Fruit fly (Drosophila melanogaster): ENCODE measurements around the gene CrebA.

CrebA gene

dm6 chr3L:15553993-15554644 is 18.9 kb downstream of the CrebA start, which contains the start of gene AGO2 (continued):
- peak; percentile 29 for TF ChIP-seq fu2 (GFP tag; optimal IDR thresholded peaks at IDR 0.05)
- TF ChIP-seq CG15514 (GFP tag; optimal IDR thresholded peaks at IDR 0.05): peak; percentile 66
- TF ChIP-seq Aef1 (GFP tag; IDR thresholded peaks at IDR 0.05): peak; percentile 70
- peak; percentile 69; the same call in 2 of the 3 replicates for TF ChIP-seq zen2 (GFP tag; IDR thresholded peaks at IDR 0.05; ENCODE audit: partially characterized antibody)
- no peak for TF ChIP-seq CG8281 (tag; optimal IDR thresholded peaks at IDR 0.05)
- no peak for TF ChIP-seq CG32532 (GFP tag; IDR thresholded peaks at IDR 0.05)
- no peak for TF ChIP-seq Dek (tag; optimal IDR thresholded peaks at IDR 0.05)
- TF ChIP-seq D19B (GFP tag; optimal IDR thresholded peaks at IDR 0.05): no peak
- TF ChIP-seq Jarid2 (GFP tag; optimal IDR thresholded peaks at IDR 0.05): peak; percentile 38
- TF ChIP-seq CG9932 (GFP tag; IDR thresholded peaks at IDR 0.05): no peak
- TF ChIP-seq twi (tag; optimal IDR thresholded peaks at IDR 0.05): peak; percentile 53
- TF ChIP-seq CG14050 (GFP tag; IDR thresholded peaks at IDR 0.05): no peak
- no peak for TF ChIP-seq schlank (tag; optimal IDR thresholded peaks at IDR 0.05)
- no peak for TF ChIP-seq sisA (GFP tag; IDR thresholded peaks at IDR 0.05)
- TF ChIP-seq zf30C (GFP tag; optimal IDR thresholded peaks at IDR 0.05): no peak
- no peak for TF ChIP-seq grn (GFP tag; optimal IDR thresholded peaks at IDR 0.05)
- TF ChIP-seq CG5245 (GFP tag; optimal IDR thresholded peaks at IDR 0.05): no peak
- no peak for TF ChIP-seq bcd (GFP tag; optimal IDR thresholded peaks at IDR 0.05)
- TF ChIP-seq CG1602 (GFP tag; optimal IDR thresholded peaks at IDR 0.05): no peak
- TF ChIP-seq disco-r (GFP tag; optimal IDR thresholded peaks at IDR 0.05): no peak
- no peak for TF ChIP-seq CG31388 (GFP tag; optimal IDR thresholded peaks at IDR 0.05)
- no peak for TF ChIP-seq jing (GFP tag; optimal IDR thresholded peaks at IDR 0.05)
- TF ChIP-seq CG1647 (GFP tag; optimal IDR thresholded peaks at IDR 0.05): no peak
- no peak for TF ChIP-seq CG6272 (GFP tag; IDR thresholded peaks at IDR 0.05)
- TF ChIP-seq CG2120 (GFP tag; optimal IDR thresholded peaks at IDR 0.05): peak; percentile 11
- peak; percentile 9 for TF ChIP-seq sug (tag; optimal IDR thresholded peaks at IDR 0.05)
- peak; percentile 20 for TF ChIP-seq CG18262 (tag; optimal IDR thresholded peaks at IDR 0.05)
- no peak for TF ChIP-seq wdn (GFP tag; IDR thresholded peaks at IDR 0.05)
- peak; percentile 68 for TF ChIP-seq Med (GFP tag)
- TF ChIP-seq CG30431 (GFP tag; optimal IDR thresholded peaks at IDR 0.05): no peak
- TF ChIP-seq gem (tag; optimal IDR thresholded peaks at IDR 0.05): no peak
- peak; percentile 13 for TF ChIP-seq Fer1 (GFP tag; optimal IDR thresholded peaks at IDR 0.05)
- TF ChIP-seq sr (GFP tag; IDR thresholded peaks at IDR 0.05): no peak
- TF ChIP-seq CG2678 (tag; optimal IDR thresholded peaks at IDR 0.05): no peak
- TF ChIP-seq Side (GFP tag; optimal IDR thresholded peaks at IDR 0.05): peak; percentile 51
- TF ChIP-seq lbe (GFP tag; optimal IDR thresholded peaks at IDR 0.05): peak; percentile 43
- no peak for TF ChIP-seq B-H1 (GFP tag; IDR thresholded peaks at IDR 0.05)
- TF ChIP-seq CG6791 (GFP tag; IDR thresholded peaks at IDR 0.05; ENCODE audit: partially characterized antibody): peak; percentile 70; the same call in 1 of the 3 replicates
- TF ChIP-seq CG12104 (GFP tag; optimal IDR thresholded peaks at IDR 0.05): no peak
- no peak for TF ChIP-seq h (optimal IDR thresholded peaks at IDR 0.05)
- no peak for TF ChIP-seq ash1 (GFP tag; optimal IDR thresholded peaks at IDR 0.05)
- TF ChIP-seq Ravus (GFP tag; IDR thresholded peaks at IDR 0.05): no peak
- no peak for TF ChIP-seq Ets65A (GFP tag)
- TF ChIP-seq CG10431 (GFP tag; optimal IDR thresholded peaks at IDR 0.05): peak; percentile 61
- no peak for TF ChIP-seq yki (optimal IDR thresholded peaks at IDR 0.05)
- TF ChIP-seq CG11398 (GFP tag; optimal IDR thresholded peaks at IDR 0.05): peak; percentile 8
- no peak for TF ChIP-seq ranshi (GFP tag; IDR thresholded peaks at IDR 0.05)
- no peak for TF ChIP-seq en (GFP tag; optimal IDR thresholded peaks at IDR 0.05)
- no peak for TF ChIP-seq fd102C (GFP tag; optimal IDR thresholded peaks at IDR 0.05)
- TF ChIP-seq HmgD (GFP tag; optimal IDR thresholded peaks at IDR 0.05): peak; percentile 91
- no peak for TF ChIP-seq CG4282 (GFP tag; optimal IDR thresholded peaks at IDR 0.05)
- no peak for TF ChIP-seq CG32767 (GFP tag; IDR thresholded peaks at IDR 0.05)

All from whole organism, embryonic.